Worm (Caenorhabditis elegans) whole organism, L1 larva: ENCODE data around the gene comt-1.
A peak's percentile ranks its signal among the peaks of the same experiment; 100 is the strongest.

ENCODE experiments used
- C04F5.9 ChIP-seq: sonication (generic microtip); optimal IDR thresholded peaks from 2 replicates; lab custom pipeline; 2016; ENCODE audit warnings: missing genetic modification characterization, missing compliant biosample characterization
- C16A3.4 ChIP-seq: fragments of 150-350 bp; optimal IDR thresholded peaks from 2 replicates; lab custom pipeline; 2014; ENCODE audit warnings: missing biosample characterization, missing genetic modification characterization
- C34B4.2 ChIP-seq: sonication (generic microtip); optimal IDR thresholded peaks from 2 replicates; lab custom pipeline; 2017; ENCODE audit warnings: mild to moderate bottlenecking, missing genetic modification characterization, missing compliant biosample characterization
- Y116A8C.19 ChIP-seq: sonication (generic microtip); optimal IDR thresholded peaks from 2 replicates; lab custom pipeline; 2016; ENCODE audit warnings: missing compliant biosample characterization, missing genetic modification characterization, borderline replicate concordance
- aha-1 ChIP-seq: fragments of 150-350 bp; optimal IDR thresholded peaks from 2 replicates; lab custom pipeline; 2014; ENCODE audit warnings: missing biosample characterization, missing genetic modification characterization
- ama-1 ChIP-seq: fragments of 150-350 bp; optimal IDR thresholded peaks from 2 replicates; lab custom pipeline; 2014
- ceh-63 ChIP-seq: fragments of 200-800 bp; sonication (Bioruptor generic); optimal IDR thresholded peaks from 2 replicates; lab custom pipeline; 2018; ENCODE audit warnings: mild to moderate bottlenecking, missing genetic modification characterization, missing compliant biosample characterization
- ceh-88 ChIP-seq: fragments of 200-800 bp; sonication (Bioruptor generic); IDR thresholded peaks from 2 replicates; pipeline ENCODE4 v1.3.6; 2022; ENCODE audit warnings: missing genetic modification characterization, missing compliant biosample characterization
- ceh-90 ChIP-seq: sonication (generic microtip); optimal IDR thresholded peaks from 2 replicates; lab custom pipeline; 2016; ENCODE audit warnings: missing genetic modification characterization, missing compliant biosample characterization
- efl-1 ChIP-seq, 4 experiments: fragments of 150-350 bp; optimal IDR thresholded peaks in 3 of 4; peaks in 1 of 4; 1 replicate in 1 of 4; 2 replicates in 3 of 4; lab custom pipeline; 2014; ENCODE audit warnings: missing biosample characterization in 2 of 4, missing genetic modification characterization in 2 of 4, missing genetic modification reagents in 2 of 4
- efl-3 ChIP-seq: fragments of 200-800 bp; sonication (Bioruptor generic); optimal IDR thresholded peaks from 2 replicates; lab custom pipeline; 2018; ENCODE audit warnings: mild to moderate bottlenecking, missing genetic modification characterization, missing compliant biosample characterization
- egl-13 ChIP-seq: sonication (generic microtip); optimal IDR thresholded peaks from 2 replicates; lab custom pipeline; 2016; ENCODE audit warnings: missing genotype, missing genetic modification reagents, missing genetic modification characterization, missing compliant biosample characterization
- elt-2 ChIP-seq: sonication (generic microtip); optimal IDR thresholded peaks from 2 replicates; lab custom pipeline; 2016; ENCODE audit warnings: missing genetic modification characterization, mild to moderate bottlenecking, inconsistent platforms, missing compliant biosample characterization, missing genetic modification reagents
- elt-3 ChIP-seq, 6 experiments: fragments of 150-350 bp in 1 of 6; sonication (generic microtip); optimal IDR thresholded peaks; 2 replicates each; lab custom pipeline; 2017 to 2018; ENCODE audit warnings: missing biosample characterization in 6 of 6, missing genetic modification characterization in 6 of 6, inconsistent platforms in 1 of 6
- ets-5 ChIP-seq: fragments of 200-800 bp; sonication (Bioruptor generic); IDR thresholded peaks from 2 replicates; pipeline ENCODE4 v1.3.6; 2022; ENCODE audit warnings: missing genetic modification characterization, missing compliant biosample characterization
- fos-1 ChIP-seq: fragments of 150-350 bp; optimal IDR thresholded peaks from 2 replicates; lab custom pipeline; 2014; ENCODE audit warnings: missing biosample characterization, missing genetic modification characterization
- hlh-4 ChIP-seq: sonication (generic microtip); optimal IDR thresholded peaks from 2 replicates; lab custom pipeline; 2016; ENCODE audit warnings: mild to moderate bottlenecking, missing genetic modification characterization, missing compliant biosample characterization
- hpl-2 ChIP-seq: fragments of 150-350 bp; optimal IDR thresholded peaks from 2 replicates; lab custom pipeline; 2014; ENCODE audit warnings: missing biosample characterization, missing genetic modification reagents, missing genetic modification characterization
- irx-1 ChIP-seq: sonication (generic microtip); optimal IDR thresholded peaks from 2 replicates; lab custom pipeline; 2016; ENCODE audit warnings: missing genetic modification characterization, missing compliant biosample characterization
- isw-1 ChIP-seq: fragments of 200-800 bp; sonication (Bioruptor generic); IDR thresholded peaks from 2 replicates; pipeline ENCODE4 v1.3.6; 2022; ENCODE audit warnings: missing genetic modification characterization, missing compliant biosample characterization
- jun-1 ChIP-seq: fragments of 150-350 bp; optimal IDR thresholded peaks from 2 replicates; lab custom pipeline; 2014; ENCODE audit warnings: missing biosample characterization, missing genetic modification reagents, missing genetic modification characterization
- lin-13 ChIP-seq: fragments of 150-350 bp; optimal IDR thresholded peaks from 2 replicates; lab custom pipeline; 2014; ENCODE audit warnings: missing biosample characterization, missing genetic modification reagents, missing genetic modification characterization
- lin-14 ChIP-seq: fragments of 200-800 bp; sonication (Bioruptor generic); optimal IDR thresholded peaks from 2 replicates; lab custom pipeline; 2018; ENCODE audit warnings: mild to moderate bottlenecking, missing genetic modification characterization, moderate library complexity, missing compliant biosample characterization
- lin-39 ChIP-seq: fragments of 150-350 bp; optimal IDR thresholded peaks from 2 replicates; lab custom pipeline; 2014; ENCODE audit warnings: missing biosample characterization, missing genetic modification reagents, missing genetic modification characterization
- lsy-2 ChIP-seq, 2 experiments: fragments of 150-350 bp; optimal IDR thresholded peaks; 2 replicates each; lab custom pipeline; 2014; ENCODE audit warnings: missing biosample characterization in 2 of 2, missing genetic modification characterization in 2 of 2
- nhr-12 ChIP-seq: sonication (generic microtip); optimal IDR thresholded peaks from 2 replicates; lab custom pipeline; 2017; ENCODE audit warnings: missing biosample characterization, missing genetic modification characterization
- nhr-19 ChIP-seq: fragments of 200-800 bp; sonication (Bioruptor generic); conservative IDR thresholded peaks from 2 replicates; pipeline ENCODE4 v1.3.6; 2022; ENCODE audit warnings: missing genetic modification characterization, missing compliant biosample characterization
- nhr-237 ChIP-seq: fragments of 150-350 bp; optimal IDR thresholded peaks from 2 replicates; lab custom pipeline; 2014; ENCODE audit warnings: missing biosample characterization, missing genetic modification characterization
- nhr-28 ChIP-seq: fragments of 150-350 bp; optimal IDR thresholded peaks from 2 replicates; lab custom pipeline; 2014; ENCODE audit warnings: missing biosample characterization, missing genetic modification characterization
- nhr-47 ChIP-seq: sonication (generic microtip); optimal IDR thresholded peaks from 2 replicates; lab custom pipeline; 2016; ENCODE audit warnings: mild to moderate bottlenecking, missing genetic modification characterization, moderate library complexity, missing compliant biosample characterization
- nhr-76 ChIP-seq: sonication (generic microtip); optimal IDR thresholded peaks from 2 replicates; lab custom pipeline; 2017; ENCODE audit warnings: missing biosample characterization, missing genetic modification characterization
- nhr-77 ChIP-seq: fragments of 150-350 bp; optimal IDR thresholded peaks from 2 replicates; lab custom pipeline; 2014; ENCODE audit warnings: missing biosample characterization, missing genetic modification characterization
- nhr-84 ChIP-seq: sonication (generic microtip); optimal IDR thresholded peaks from 2 replicates; lab custom pipeline; 2017; ENCODE audit warnings: missing biosample characterization, missing genetic modification characterization
- nhr-85 ChIP-seq: sonication (generic microtip); peaks from one replicate; lab custom pipeline; 2016; ENCODE audit warnings: missing genetic modification characterization, inconsistent platforms, missing compliant biosample characterization
- nhr-90 ChIP-seq: sonication (generic microtip); optimal IDR thresholded peaks from 2 replicates; lab custom pipeline; 2016; ENCODE audit warnings: mild to moderate bottlenecking, missing genetic modification characterization, missing compliant biosample characterization; ENCODE audit not compliant: poor library complexity
- pag-3 ChIP-seq: sonication (generic microtip); optimal IDR thresholded peaks from 2 replicates; lab custom pipeline; 2017; ENCODE audit warnings: missing genetic modification characterization, mild to moderate bottlenecking, missing compliant biosample characterization, antibody characterized with exemption, borderline replicate concordance; ENCODE audit not compliant: insufficient read depth
- pax-3 ChIP-seq: fragments of 200-800 bp; sonication (Bioruptor generic); optimal IDR thresholded peaks from 2 replicates; lab custom pipeline; 2018; ENCODE audit warnings: mild to moderate bottlenecking, missing genetic modification characterization, moderate library complexity, missing compliant biosample characterization
- rnt-1 ChIP-seq: sonication (generic microtip); optimal IDR thresholded peaks from 2 replicates; lab custom pipeline; 2016; ENCODE audit warnings: mild to moderate bottlenecking, missing genetic modification characterization, moderate library complexity, missing compliant biosample characterization
- skn-1 ChIP-seq: fragments of 150-350 bp; optimal IDR thresholded peaks from 2 replicates; lab custom pipeline; 2014; ENCODE audit warnings: missing biosample characterization, missing genetic modification characterization
- snu-23 ChIP-seq: sonication (generic microtip); optimal IDR thresholded peaks from 2 replicates; lab custom pipeline; 2016; ENCODE audit warnings: missing genetic modification characterization, missing compliant biosample characterization
- sox-4 ChIP-seq: sonication (generic microtip); optimal IDR thresholded peaks from 2 replicates; lab custom pipeline; 2016; ENCODE audit warnings: missing genetic modification characterization, missing compliant biosample characterization
- sptf-1 ChIP-seq: fragments of 150-350 bp; optimal IDR thresholded peaks from 2 replicates; lab custom pipeline; 2014; ENCODE audit warnings: missing biosample characterization, missing genetic modification characterization
- sup-37 ChIP-seq: fragments of 200-800 bp; sonication (Bioruptor generic); optimal IDR thresholded peaks from 2 replicates; lab custom pipeline; 2018; ENCODE audit warnings: mild to moderate bottlenecking, missing genetic modification characterization, missing compliant biosample characterization
- tbx-2 ChIP-seq: sonication (generic microtip); optimal IDR thresholded peaks from 2 replicates; lab custom pipeline; 2016; ENCODE audit warnings: missing genetic modification characterization, missing compliant biosample characterization
- unc-130 ChIP-seq: fragments of 150-350 bp; optimal IDR thresholded peaks from 2 replicates; lab custom pipeline; 2017; ENCODE audit warnings: missing biosample characterization, missing genetic modification characterization, inconsistent platforms
- unc-30 ChIP-seq: sonication (generic microtip); optimal IDR thresholded peaks from 2 replicates; lab custom pipeline; 2017; ENCODE audit warnings: missing biosample characterization, missing genetic modification characterization
- unc-98 ChIP-seq: fragments of 200-800 bp; sonication (Bioruptor generic); IDR thresholded peaks from 2 replicates; pipeline ENCODE4 v1.3.6; 2022; ENCODE audit warnings: missing genetic modification characterization, missing compliant biosample characterization
- vab-15 ChIP-seq: sonication (generic microtip); optimal IDR thresholded peaks from 2 replicates; lab custom pipeline; 2017; ENCODE audit warnings: missing genotype, mild to moderate bottlenecking, missing genetic modification characterization, missing compliant biosample characterization
- xbp-1 ChIP-seq: sonication (generic microtip); optimal IDR thresholded peaks from 2 replicates; lab custom pipeline; 2016; ENCODE audit warnings: missing genetic modification characterization, missing compliant biosample characterization
- zag-1 ChIP-seq: fragments of 150-350 bp; optimal IDR thresholded peaks from 2 replicates; lab custom pipeline; 2014; ENCODE audit warnings: missing biosample characterization, missing genetic modification characterization
- zip-4 ChIP-seq: fragments of 200-800 bp; sonication (Bioruptor generic); optimal IDR thresholded peaks from 2 replicates; lab custom pipeline; 2018; ENCODE audit warnings: mild to moderate bottlenecking, missing genetic modification characterization, moderate library complexity, missing compliant biosample characterization
- ztf-11 ChIP-seq, 2 experiments: sonication (generic microtip); optimal IDR thresholded peaks; 2 replicates each; lab custom pipeline; 2016 to 2017; ENCODE audit warnings: missing genetic modification characterization in 2 of 2, missing biosample characterization in 1 of 2, missing compliant biosample characterization in 1 of 2
- ztf-4 ChIP-seq: fragments of 150-350 bp; optimal IDR thresholded peaks from 2 replicates; lab custom pipeline; 2014; ENCODE audit warnings: missing biosample characterization, missing genetic modification characterization

comt-1 gene

ce11 chrX:2852388-2852908 lies 9.8 kb downstream of the comt-1 start, which contains the start of gene kin-29:
Gene kin-29, minus strand, starts transcription at chrX:2852438.
- no peak for TF ChIP-seq ceh-63
- TF ChIP-seq Y116A8C.19 (tag; lab: Kevin White, UChicago), result no peak
- no peak for TF ChIP-seq hlh-4 (tag; lab: Kevin White, UChicago)
- peak; percentile 87 for TF ChIP-seq nhr-47 (tag; lab: Kevin White, UChicago)
- peak; percentile 66 for TF ChIP-seq rnt-1 (tag; lab: Kevin White, UChicago)
- TF ChIP-seq efl-1 (optimal IDR thresholded peaks at IDR 0.05; lab: Kevin White, UChicago), result peak; percentile 42 to 51
- TF ChIP-seq efl-1 (GFP tag; optimal IDR thresholded peaks at IDR 0.05 in 1 of 2; lab: Kevin White, UChicago), result peak; percentile 4 to 91
- peak; percentile 96 for TF ChIP-seq snu-23 (GFP tag; lab: Kevin White, UChicago)
- peak; percentile 43 for TF ChIP-seq zip-4 (GFP tag; lab: Kevin White, UChicago)
- TF ChIP-seq xbp-1 (tag; lab: Kevin White, UChicago), result peak; percentile 77
- peak; percentile 88 for TF ChIP-seq nhr-77 (tag; lab: Kevin White, UChicago)
- no peak for TF ChIP-seq nhr-28 (tag; lab: Kevin White, UChicago)
- TF ChIP-seq elt-2, result peak; percentile 70
- no peak for TF ChIP-seq pag-3
- TF ChIP-seq jun-1 (tag; lab: Kevin White, UChicago), result peak; percentile 90
- TF ChIP-seq efl-3 (GFP tag; lab: Kevin White, UChicago), result no peak
- peak; percentile 51; the same call in 1 of the 2 replicates for TF ChIP-seq ceh-88 (GFP tag; lab: Robert Waterston, UW)
- no peak for TF ChIP-seq nhr-84 (tag; lab: Kevin White, UChicago)
- TF ChIP-seq nhr-19, result peak; percentile 71
- TF ChIP-seq skn-1 (tag; lab: Kevin White, UChicago), result peak; percentile 84
- TF ChIP-seq irx-1 (tag; lab: Kevin White, UChicago), result peak; percentile 66
- TF ChIP-seq ama-1 (lab: Kevin White, UChicago), result no peak
- TF ChIP-seq pax-3, result peak; percentile 67
- TF ChIP-seq zag-1, result no peak
- peak; percentile 43 for TF ChIP-seq nhr-237 (tag; lab: Kevin White, UChicago)
- peak; percentile 90 for TF ChIP-seq tbx-2
- peak in 1 of 2 experiments; percentile 71 for TF ChIP-seq ztf-11 (tag; optimal IDR thresholded peaks at IDR 0.05; lab: Kevin White, UChicago)
- no peak for TF ChIP-seq nhr-12
- TF ChIP-seq aha-1 (tag; lab: Kevin White, UChicago), result no peak
- peak; percentile 86 for TF ChIP-seq C16A3.4
- no peak for TF ChIP-seq C34B4.2 (tag; lab: Kevin White, UChicago)
- TF ChIP-seq elt-3 (tag; optimal IDR thresholded peaks at IDR 0.05; lab: Kevin White, UChicago), result peak in 4 of 6 experiments; percentile 4 to 70 (median 39)
- no peak for TF ChIP-seq nhr-76
- no peak for TF ChIP-seq sptf-1 (tag; lab: Kevin White, UChicago)
- TF ChIP-seq lin-39 (tag; lab: Kevin White, UChicago), result no peak
- TF ChIP-seq ztf-4, result peak; percentile 72
- TF ChIP-seq nhr-85, result peak; percentile 93
- TF ChIP-seq unc-130 (tag; lab: Kevin White, UChicago), result peak; percentile 30
- TF ChIP-seq sox-4 (tag; lab: Kevin White, UChicago), result peak; percentile 51
- TF ChIP-seq nhr-90, result peak; percentile 82
- TF ChIP-seq vab-15 (tag; lab: Kevin White, UChicago), result no peak
- peak; percentile 64 for TF ChIP-seq egl-13
- TF ChIP-seq ceh-90 (tag; lab: Kevin White, UChicago), result no peak
- peak; percentile 55 to 82 for TF ChIP-seq lsy-2 (tag; optimal IDR thresholded peaks at IDR 0.05; lab: Kevin White, UChicago)
- TF ChIP-seq ets-5 (GFP tag; lab: Robert Waterston, UW), result no peak
- peak; percentile 74 for TF ChIP-seq hpl-2 (GFP tag; lab: Kevin White, UChicago)
- TF ChIP-seq lin-14 (GFP tag; lab: Kevin White, UChicago), result peak; percentile 96
- no peak for TF ChIP-seq sup-37 (GFP tag; lab: Kevin White, UChicago)
- TF ChIP-seq isw-1, result peak; percentile 59
- peak; percentile 48 for TF ChIP-seq fos-1
- peak; percentile 76 for TF ChIP-seq lin-13 (GFP tag; lab: Kevin White, UChicago)
- no peak for TF ChIP-seq unc-98 (GFP tag; lab: Robert Waterston, UW)
- TF ChIP-seq unc-30 (tag; lab: Kevin White, UChicago), result no peak
- TF ChIP-seq C04F5.9 (tag; lab: Kevin White, UChicago), result peak; percentile 24
